Worm (Caenorhabditis elegans) whole organism, early embryonic: ENCODE data around the gene F32H5.3.

Experiments
- F13C5.2 ChIP-seq: sonication (generic microtip); optimal IDR thresholded peaks from 2 replicates; lab custom pipeline; 2017; ENCODE audit warnings: mild to moderate bottlenecking, missing genetic modification characterization, inconsistent platforms, missing compliant biosample characterization
- ama-1 ChIP-seq: fragments of 150-350 bp; optimal IDR thresholded peaks from 2 replicates; lab custom pipeline; 2014
- flt-1 ChIP-seq: fragments of 200-800 bp; sonication (Bioruptor generic); IDR thresholded peaks from 2 replicates; pipeline ENCODE4 v1.3.6; 2022; ENCODE audit warnings: missing genetic modification characterization, missing compliant biosample characterization
- hnd-1 ChIP-seq: sonication (generic microtip); optimal IDR thresholded peaks from 2 replicates; lab custom pipeline; 2016; ENCODE audit warnings: missing genetic modification characterization, missing compliant biosample characterization
- pes-1 ChIP-seq: fragments of 200-800 bp; sonication (Bioruptor generic); IDR thresholded peaks from 2 replicates; pipeline ENCODE4 v1.3.6; 2022; ENCODE audit warnings: missing genetic modification reagents, missing genetic modification characterization, missing compliant biosample characterization
- tbx-11 ChIP-seq: fragments of 200-800 bp; sonication (Bioruptor generic); IDR thresholded peaks from 2 replicates; pipeline ENCODE4 v1.3.6; 2022; ENCODE audit warnings: missing genetic modification characterization, missing compliant biosample characterization
- tra-4 ChIP-seq: sonication (generic microtip); optimal IDR thresholded peaks from 2 replicates; lab custom pipeline; 2017; ENCODE audit warnings: missing genetic modification characterization, missing compliant biosample characterization

DNA sequence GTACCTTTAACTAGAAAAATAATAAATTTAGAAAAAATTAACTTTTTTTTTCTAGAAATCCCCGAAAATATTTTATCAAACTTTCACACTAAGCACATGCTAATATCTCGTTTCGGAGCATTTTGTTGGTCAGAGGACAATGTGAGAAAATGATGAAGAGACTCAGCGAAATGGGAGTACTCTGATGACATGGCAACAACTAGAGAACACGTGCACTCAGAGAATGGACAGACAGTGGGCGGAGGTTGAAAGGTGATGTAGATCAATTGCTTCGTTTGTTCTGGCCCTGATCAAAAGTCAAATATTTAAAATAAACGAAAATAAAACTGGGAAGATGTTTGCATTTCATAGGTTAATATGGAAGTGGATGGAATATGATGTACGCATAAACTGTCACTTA lies 24.7 kb upstream of the F32H5.3 start:
- TF ChIP-seq ama-1 (no peak), tbx-11 (GFP tag; lab: Robert Waterston, UW) (no peak), tra-4 (tag; lab: Kevin White, UChicago) (no peak), F13C5.2 (tag; lab: Kevin White, UChicago) (no peak), flt-1 (no peak), pes-1 (no peak), hnd-1 (no peak)
